Fruit fly (Drosophila melanogaster): ENCODE data around the gene CG32024.
A peak's percentile ranks its signal among the peaks of the same experiment; 100 is the strongest.

Gene CG32024

dm6 chr3L:8765493-8765892 lies 41.9 kb upstream of the CG32024 start (continued):
- TF ChIP-seq gsb (GFP tag; IDR thresholded peaks at IDR 0.05) (no peak), Optix (GFP tag; IDR thresholded peaks at IDR 0.05) (peak; percentile 54; the same call in 1 of the 3 replicates), Taf1 (GFP tag; IDR thresholded peaks at IDR 0.05) (no peak), crol (GFP tag; IDR thresholded peaks at IDR 0.05) (no peak), Asciz (GFP tag; optimal IDR thresholded peaks at IDR 0.05) (no peak), NC2α (GFP tag; optimal IDR thresholded peaks at IDR 0.05) (no peak), slp2 (GFP tag; optimal IDR thresholded peaks at IDR 0.05) (no peak), NFAT (GFP tag; IDR thresholded peaks at IDR 0.05) (no peak), prd (optimal IDR thresholded peaks at IDR 0.05) (no peak), prd (GFP tag; IDR thresholded peaks at IDR 0.05) (peak; percentile 18; the same call in 2 of the 3 replicates), CG10431 (GFP tag; optimal IDR thresholded peaks at IDR 0.05) (no peak), Kr (GFP tag; optimal IDR thresholded peaks at IDR 0.05) (no peak), phol (tag; optimal IDR thresholded peaks at IDR 0.05) (no peak), Atf6 (GFP tag; IDR thresholded peaks at IDR 0.05) (no peak), CG7556 (GFP tag; optimal IDR thresholded peaks at IDR 0.05) (no peak), H15 (GFP tag; IDR thresholded peaks at IDR 0.05) (peak; percentile 66), pho (GFP tag; optimal IDR thresholded peaks at IDR 0.05) (no peak), CG33557 (GFP tag; optimal IDR thresholded peaks at IDR 0.05) (no peak), dan (GFP tag; IDR thresholded peaks at IDR 0.05) (no peak), chinmo (GFP tag; IDR thresholded peaks at IDR 0.05; ENCODE audit: partially characterized antibody) (no peak), CG4730 (GFP tag; IDR thresholded peaks at IDR 0.05) (peak; percentile 8; the same call in 1 of the 2 replicates), corto (GFP tag; optimal IDR thresholded peaks at IDR 0.05) (no peak), CG11093 (GFP tag; IDR thresholded peaks at IDR 0.05) (no peak), CG1603 (tag; optimal IDR thresholded peaks at IDR 0.05) (no peak), tap (tag; optimal IDR thresholded peaks at IDR 0.05) (no peak), CG30020 (tag; optimal IDR thresholded peaks at IDR 0.05) (no peak), CG3407 (GFP tag; optimal IDR thresholded peaks at IDR 0.05) (no peak), CG13775 (GFP tag; optimal IDR thresholded peaks at IDR 0.05) (no peak), grn (GFP tag; optimal IDR thresholded peaks at IDR 0.05) (no peak), peb (GFP tag; IDR thresholded peaks at IDR 0.05) (peak; percentile 65), CG6175 (GFP tag; IDR thresholded peaks at IDR 0.05) (no peak), MESR4 (GFP tag; optimal IDR thresholded peaks at IDR 0.05) (no peak), emc (GFP tag; optimal IDR thresholded peaks at IDR 0.05) (no peak), MTF-1 (GFP tag; optimal IDR thresholded peaks at IDR 0.05; ENCODE audit: borderline replicate concordance) (peak; percentile 51), CG10979 (tag; optimal IDR thresholded peaks at IDR 0.05) (no peak), CG6813 (GFP tag; optimal IDR thresholded peaks at IDR 0.05) (no peak), CG31365 (tag; optimal IDR thresholded peaks at IDR 0.05) (no peak), D (optimal IDR thresholded peaks at IDR 0.05) (no peak), D (GFP tag; optimal IDR thresholded peaks at IDR 0.05) (no peak), sim (GFP tag; IDR thresholded peaks at IDR 0.05) (peak; percentile 72; the same call in 1 of the 2 replicates), CG17361 (GFP tag; IDR thresholded peaks at IDR 0.05) (no peak), CG10147 (GFP tag; optimal IDR thresholded peaks at IDR 0.05) (no peak), Atf3 (GFP tag; optimal IDR thresholded peaks at IDR 0.05) (no peak), CG7839 (tag; optimal IDR thresholded peaks at IDR 0.05) (no peak), Gsc (GFP tag; IDR thresholded peaks at IDR 0.05) (no peak), disco-r (GFP tag; optimal IDR thresholded peaks at IDR 0.05) (no peak), trem (tag; optimal IDR thresholded peaks at IDR 0.05) (no peak), D19A (tag; optimal IDR thresholded peaks at IDR 0.05) (no peak), CG34376 (GFP tag; optimal IDR thresholded peaks at IDR 0.05) (no peak), CG4424 (GFP tag; optimal IDR thresholded peaks at IDR 0.05) (no peak), amos (GFP tag; IDR thresholded peaks at IDR 0.05; ENCODE audit: partially characterized antibody) (no peak), HLH4C (GFP tag; IDR thresholded peaks at IDR 0.05; ENCODE audit: partially characterized antibody) (no peak)

All from whole organism, embryonic.